Worm (Caenorhabditis elegans) whole organism, midembryonic: Measurements from ENCODE around the gene ZK512.11.

Experiments
- cog-1 ChIP-seq: sonication (generic microtip); optimal IDR thresholded peaks from 2 replicates; lab custom pipeline; 2016; ENCODE audit warnings: missing genetic modification characterization, missing compliant biosample characterization
- flt-1 ChIP-seq: fragments of 200-800 bp; sonication (Bioruptor generic); IDR thresholded peaks from 2 replicates; pipeline ENCODE4 v1.3.6; 2022; ENCODE audit warnings: missing genetic modification characterization, missing compliant biosample characterization
- klf-2 ChIP-seq: fragments of 200-800 bp; sonication (Bioruptor generic); conservative IDR thresholded peaks from 2 replicates; pipeline ENCODE4 v1.3.6; 2022; ENCODE audit warnings: missing genetic modification reagents, missing genetic modification characterization, missing compliant biosample characterization
- ref-1 ChIP-seq: fragments of 200-800 bp; sonication (Bioruptor generic); conservative IDR thresholded peaks from 2 replicates; pipeline ENCODE4 v1.3.6; 2022; ENCODE audit warnings: missing genetic modification reagents, missing genetic modification characterization, missing compliant biosample characterization
- tab-1 ChIP-seq: fragments of 200-800 bp; sonication (Bioruptor generic); IDR thresholded peaks from 2 replicates; pipeline ENCODE4 v1.3.6; 2022; ENCODE audit warnings: missing genetic modification characterization, missing compliant biosample characterization
- ztf-29 ChIP-seq: fragments of 200-800 bp; sonication (Bioruptor generic); IDR thresholded peaks from 2 replicates; pipeline ENCODE4 v1.3.6; 2022; ENCODE audit warnings: missing genetic modification reagents, missing genetic modification characterization, missing compliant biosample characterization

ce11 chrIII:9149132-9149531, 5.1 kb downstream of the ZK512.11 start:
- TF ChIP-seq ref-1 (GFP tag; lab: Robert Waterston, UW) (no peak), cog-1 (tag; lab: Kevin White, UChicago) (no peak), ztf-29 (GFP tag; lab: Robert Waterston, UW) (no peak), klf-2 (no peak), flt-1 (GFP tag; lab: Robert Waterston, UW) (no peak), tab-1 (GFP tag; lab: Robert Waterston, UW) (no peak)
